Fruit fly (Drosophila melanogaster) whole organism: ENCODE data around the gene Pex14.

Experiments used
- CG8478 ChIP-seq: fragments of >200 bp; optimal IDR thresholded peaks from 2 replicates; lab custom pipeline; 2018; ENCODE audit warnings: inconsistent platforms
- Dll ChIP-seq: fragments of >200 bp; optimal IDR thresholded peaks from 2 replicates; lab custom pipeline; 2017
- EcR ChIP-seq, 2 experiments: fragments of >200 bp; optimal IDR thresholded peaks; 2 replicates each; lab custom pipeline; 2017; ENCODE audit warnings: missing biosample characterization in 2 of 2, missing genetic modification characterization in 2 of 2, missing genetic modification reagents in 2 of 2
- pan ChIP-seq: fragments of >200 bp; optimal IDR thresholded peaks from 2 replicates; lab custom pipeline; 2017
- psq ChIP-seq: fragments of >200 bp; optimal IDR thresholded peaks from 2 replicates; lab custom pipeline; 2017
- usp ChIP-seq: fragments of >200 bp; optimal IDR thresholded peaks from 2 replicates; lab custom pipeline; 2017; ENCODE audit warnings: missing biosample characterization, missing genetic modification characterization, mixed read lengths

Pex14 gene

DNA sequence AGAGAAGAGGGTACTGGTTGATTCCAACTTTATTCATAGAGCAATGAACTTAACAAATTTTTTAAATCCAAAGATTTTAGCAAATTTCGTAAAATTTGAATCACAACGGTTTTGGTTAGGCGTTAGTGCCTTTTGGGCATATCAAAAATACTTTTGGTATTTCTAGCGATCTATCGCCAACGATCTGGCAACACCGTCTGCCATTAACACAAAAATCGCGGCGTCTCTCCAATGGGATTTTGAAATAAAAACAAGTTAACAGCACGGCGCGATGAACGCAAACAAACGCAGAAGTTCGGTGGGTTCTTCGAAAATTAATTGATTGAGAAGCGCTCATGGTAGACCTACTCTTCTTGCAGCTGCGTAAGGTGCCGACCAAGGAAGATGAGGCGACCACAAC, 21.6 kb downstream of the Pex14 start, which contains the start of gene Spc105R:
Gene Spc105R, plus strand, starts transcription at position 203 of the 400 bp plus-strand sequence.
- TF ChIP-seq Dll (lab: Kevin White, UChicago), result no peak
- no peak for TF ChIP-seq pan (lab: Kevin White, UChicago)
- no peak for TF ChIP-seq EcR (GFP tag; optimal IDR thresholded peaks at IDR 0.05; lab: Kevin White, UChicago)
- TF ChIP-seq usp, result no peak
- no peak for TF ChIP-seq CG8478
- TF ChIP-seq psq (lab: Kevin White, UChicago), result no peak

DNA sequence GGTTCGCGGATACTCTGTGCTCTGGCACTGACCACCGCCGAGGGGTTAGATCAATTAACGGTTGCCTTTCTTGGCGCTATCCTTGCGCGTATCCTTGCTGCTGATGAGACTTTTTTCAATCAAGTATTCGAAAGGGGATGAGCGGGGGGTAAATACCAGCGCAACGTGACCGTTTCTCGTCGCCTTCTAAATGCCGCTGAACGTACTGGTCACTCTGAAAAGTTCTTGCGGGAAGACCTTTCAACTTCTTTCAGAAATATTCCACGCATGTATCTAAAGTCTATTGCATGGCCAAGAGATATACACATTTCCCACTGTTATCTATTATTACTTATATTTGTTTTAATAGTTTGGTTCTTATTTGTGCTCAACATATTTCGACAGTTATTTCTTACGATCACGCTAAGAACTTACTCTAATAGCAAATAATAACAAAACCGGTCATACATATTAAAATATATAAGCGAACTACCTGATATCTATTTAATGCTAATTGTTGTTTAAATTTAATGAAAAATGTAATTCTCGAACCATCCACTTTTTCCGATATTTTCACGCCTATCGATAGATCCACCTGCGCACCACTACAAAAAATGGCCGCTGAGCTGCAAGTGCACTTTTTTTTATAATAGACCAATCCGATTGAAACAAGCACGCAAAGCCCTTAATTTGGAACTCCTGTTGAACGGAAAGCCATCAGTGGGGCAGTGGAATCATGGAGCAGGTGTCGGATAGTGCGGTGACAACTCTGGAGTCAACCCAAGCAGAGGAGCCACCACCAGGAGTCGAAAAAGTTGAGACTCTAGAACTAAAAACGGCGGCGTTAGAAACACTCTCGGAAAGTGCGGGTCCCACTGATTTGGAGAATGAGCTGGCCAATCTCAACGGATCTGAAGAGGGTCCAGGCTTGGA, 30.7 kb downstream of the Pex14 start, which contains the start of the genes CG3634 and HIPP1:
Gene CG3634, minus strand, starts transcription at position 185 of the 912 bp plus-strand sequence.
Gene HIPP1, plus strand, starts transcription at position 582 of the 912 bp plus-strand sequence.
- TF ChIP-seq Dll (lab: Kevin White, UChicago) (no peak), pan (lab: Kevin White, UChicago) (no peak), psq (lab: Kevin White, UChicago) (no peak), CG8478 (no peak), usp (no peak), EcR (GFP tag; optimal IDR thresholded peaks at IDR 0.05; lab: Kevin White, UChicago) (no peak)

- no peak for TF ChIP-seq usp
- TF ChIP-seq EcR (GFP tag; optimal IDR thresholded peaks at IDR 0.05; lab: Kevin White, UChicago), result no peak
- TF ChIP-seq Dll (lab: Kevin White, UChicago), result no peak
- no peak for TF ChIP-seq CG8478
- no peak for TF ChIP-seq pan (lab: Kevin White, UChicago)
- TF ChIP-seq psq (lab: Kevin White, UChicago), result no peak
Measured at dm6 chr3L:20815666-20816375, 37.2 kb downstream of the Pex14 start, which contains the start of the genes CG3618 and Pka-R1. Gene CG3618, minus strand, starts transcription at chr3L:20816075. Gene Pka-R1, plus strand, starts transcription at chr3L:20816118.

DNA sequence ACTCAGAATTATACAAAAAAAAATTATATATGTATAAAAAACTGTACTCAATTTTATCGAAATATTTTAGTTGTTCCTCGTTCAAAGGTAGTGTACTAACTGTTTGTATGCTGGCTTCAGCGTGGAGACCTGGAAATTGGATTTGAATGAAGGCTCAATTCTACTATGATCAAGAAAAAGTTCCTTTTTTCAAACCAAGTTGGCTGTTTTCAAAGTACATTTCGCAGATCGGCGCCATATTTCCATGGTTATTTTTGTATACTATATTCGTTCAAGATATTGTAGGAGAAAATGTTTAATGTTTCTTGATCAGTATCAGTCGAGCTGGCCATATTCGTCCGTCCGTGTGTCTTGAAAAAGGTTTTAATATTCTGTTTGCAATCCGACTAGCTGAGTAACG, 39.3 kb downstream of the Pex14 start, which contains the start of gene Mst77F:
Gene Mst77F, minus strand, starts transcription at position 101 of the 400 bp plus-strand sequence.
- TF ChIP-seq pan (lab: Kevin White, UChicago), result no peak
- no peak for TF ChIP-seq usp
- no peak for TF ChIP-seq EcR (GFP tag; optimal IDR thresholded peaks at IDR 0.05; lab: Kevin White, UChicago)
- TF ChIP-seq CG8478, result no peak
- TF ChIP-seq Dll (lab: Kevin White, UChicago), result no peak
- no peak for TF ChIP-seq psq (lab: Kevin White, UChicago)

dm6 chr3L:20823206-20823803, 44.7 kb downstream of the Pex14 start:
- TF ChIP-seq CG8478, result no peak
- TF ChIP-seq pan (lab: Kevin White, UChicago), result no peak
- no peak for TF ChIP-seq Dll (lab: Kevin White, UChicago)
- TF ChIP-seq EcR (GFP tag; optimal IDR thresholded peaks at IDR 0.05; lab: Kevin White, UChicago), result no peak
- TF ChIP-seq psq (lab: Kevin White, UChicago), result no peak
- TF ChIP-seq usp, result no peak

DNA sequence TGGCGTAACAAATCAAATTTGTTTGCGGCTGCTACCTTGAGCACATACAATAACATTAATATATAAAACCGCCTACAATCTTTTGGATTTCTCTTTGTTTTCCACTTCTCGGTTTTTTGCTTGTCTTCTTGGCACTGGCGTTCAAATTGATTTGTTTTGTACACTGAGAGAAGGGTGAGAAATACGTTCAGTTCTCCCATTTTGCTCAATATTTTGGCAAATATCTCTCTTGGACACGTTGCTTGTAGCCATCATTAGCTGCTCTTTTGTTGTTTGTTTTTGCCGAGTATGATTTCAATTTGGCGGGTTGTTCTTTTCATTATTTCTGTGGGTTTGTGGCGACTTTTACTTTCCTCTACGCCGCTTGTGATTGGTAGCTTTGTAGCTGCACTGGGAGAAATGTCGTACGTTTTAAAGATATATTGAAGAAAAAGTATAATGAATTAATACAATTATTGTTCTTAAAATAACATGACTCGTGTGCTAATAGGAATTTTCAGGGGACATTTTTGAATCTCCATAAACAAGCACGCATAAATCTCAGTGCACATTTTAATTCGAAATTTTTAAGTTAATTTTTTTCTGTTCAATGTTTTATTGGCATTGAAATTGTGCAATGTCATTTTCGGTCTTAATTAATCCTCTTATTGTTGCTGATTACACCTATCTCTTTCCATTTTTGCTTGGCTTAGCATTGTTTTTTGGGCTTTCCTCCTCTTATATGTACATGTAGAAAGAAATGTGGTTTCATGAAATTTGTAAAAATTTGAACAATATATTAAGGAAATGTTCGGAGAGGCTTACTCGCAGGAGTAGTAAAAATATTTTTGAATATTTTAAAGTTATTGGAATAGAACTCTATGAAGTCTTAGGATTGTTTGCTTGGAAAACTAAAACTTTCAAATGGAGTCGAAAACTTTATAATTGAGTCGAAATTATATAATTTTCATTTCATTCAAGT, 48.6 kb downstream of the Pex14 start:
- TF ChIP-seq CG8478 (no peak), pan (lab: Kevin White, UChicago) (no peak), psq (lab: Kevin White, UChicago) (no peak), Dll (lab: Kevin White, UChicago) (no peak), usp (no peak), EcR (GFP tag; optimal IDR thresholded peaks at IDR 0.05; lab: Kevin White, UChicago) (no peak)

DNA sequence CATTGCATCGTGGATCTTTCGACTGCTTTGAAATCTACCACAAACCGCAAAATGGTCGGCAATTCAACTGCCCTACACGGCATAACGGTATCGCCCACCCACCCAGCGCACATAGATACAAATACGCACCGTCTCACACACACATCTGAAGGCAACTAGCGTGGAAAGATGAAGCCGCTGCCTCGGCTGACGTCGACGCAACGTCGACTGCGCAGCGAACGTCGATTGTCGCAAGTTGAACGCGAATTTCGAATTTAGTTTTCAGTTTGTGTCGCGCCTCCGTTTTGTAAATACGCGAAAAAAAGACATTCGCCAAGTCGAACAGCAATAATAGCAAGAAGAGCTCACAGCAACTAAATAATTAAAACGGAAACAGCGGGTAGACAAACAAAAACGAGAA, 49.4 kb downstream of the Pex14 start:
- TF ChIP-seq psq (lab: Kevin White, UChicago) (no peak), usp (no peak), pan (lab: Kevin White, UChicago) (no peak), EcR (GFP tag; optimal IDR thresholded peaks at IDR 0.05; lab: Kevin White, UChicago) (no peak), Dll (lab: Kevin White, UChicago) (no peak), CG8478 (no peak)
